Fruit fly (Drosophila melanogaster) whole organism, embryonic: Measurements from ENCODE around the gene CG14219.

Experiments used
- Adf1 ChIP-seq: fragments of 200-800 bp; sonication (Bioruptor generic); IDR thresholded peaks from 2 replicates; pipeline ENCODE4 v1.3.6; 2022; ENCODE audit warnings: missing biosample characterization, missing genetic modification characterization
- CG10321 ChIP-seq: fragments of 200-800 bp; sonication (Bioruptor generic); IDR thresholded peaks from 2 replicates; pipeline ENCODE4 v1.3.6; 2022; ENCODE audit warnings: missing biosample characterization, missing genetic modification characterization
- CG14050 ChIP-seq: fragments of 200-800 bp; sonication (Bioruptor generic); IDR thresholded peaks from 3 replicates; pipeline ENCODE4 v1.3.6; 2022; ENCODE audit warnings: missing biosample characterization, missing genetic modification characterization
- CG18476 ChIP-seq: fragments of 200-800 bp; sonication (Bioruptor generic); optimal IDR thresholded peaks from 2 replicates; lab custom pipeline; 2016; ENCODE audit warnings: missing biosample characterization, mild to moderate bottlenecking, missing genetic modification characterization
- CG2202 ChIP-seq: fragments of 200-800 bp; sonication (Bioruptor generic); optimal IDR thresholded peaks from 2 replicates; lab custom pipeline; 2018; ENCODE audit warnings: missing biosample characterization, mild to moderate bottlenecking, missing genetic modification characterization
- Hmr ChIP-seq: fragments of 200-800 bp; sonication (Bioruptor generic); optimal IDR thresholded peaks from 3 replicates; lab custom pipeline; 2017; ENCODE audit warnings: mild to moderate bottlenecking, missing biosample characterization, missing genetic modification reagents, missing genetic modification characterization
- Lpt ChIP-seq: fragments of >200 bp; optimal IDR thresholded peaks from 2 replicates; lab custom pipeline; 2018; ENCODE audit warnings: missing biosample characterization, missing genetic modification characterization
- Nf-YC ChIP-seq: fragments of 200-800 bp; optimal IDR thresholded peaks from 3 replicates; lab custom pipeline; 2019; ENCODE audit warnings: missing biosample characterization, mild to moderate bottlenecking, missing genetic modification characterization, moderate library complexity
- Ptx1 ChIP-seq: fragments of 200-800 bp; sonication (Bioruptor generic); IDR thresholded peaks from 2 replicates; pipeline ENCODE4 v1.3.6; 2022; ENCODE audit warnings: missing biosample characterization, missing genetic modification characterization
- Tbp ChIP-seq: fragments of >200 bp; optimal IDR thresholded peaks from 2 replicates; lab custom pipeline; 2018; ENCODE audit warnings: missing biosample characterization, missing genetic modification characterization
- abd-A ChIP-seq: fragments of 200-800 bp; sonication (Bioruptor generic); optimal IDR thresholded peaks from 3 replicates; lab custom pipeline; 2019; ENCODE audit warnings: missing biosample characterization, mild to moderate bottlenecking, missing genetic modification characterization, moderate library complexity
- repo ChIP-seq: fragments of 200-800 bp; sonication (Bioruptor generic); optimal IDR thresholded peaks from 2 replicates; lab custom pipeline; 2016; ENCODE audit warnings: missing biosample characterization, missing genetic modification characterization
- scrt ChIP-seq: fragments of 200-800 bp; sonication (Bioruptor generic); optimal IDR thresholded peaks from 2 replicates; lab custom pipeline; 2018; ENCODE audit warnings: missing biosample characterization, mild to moderate bottlenecking, missing genetic modification characterization, moderate library complexity

The CG14219 gene

DNA sequence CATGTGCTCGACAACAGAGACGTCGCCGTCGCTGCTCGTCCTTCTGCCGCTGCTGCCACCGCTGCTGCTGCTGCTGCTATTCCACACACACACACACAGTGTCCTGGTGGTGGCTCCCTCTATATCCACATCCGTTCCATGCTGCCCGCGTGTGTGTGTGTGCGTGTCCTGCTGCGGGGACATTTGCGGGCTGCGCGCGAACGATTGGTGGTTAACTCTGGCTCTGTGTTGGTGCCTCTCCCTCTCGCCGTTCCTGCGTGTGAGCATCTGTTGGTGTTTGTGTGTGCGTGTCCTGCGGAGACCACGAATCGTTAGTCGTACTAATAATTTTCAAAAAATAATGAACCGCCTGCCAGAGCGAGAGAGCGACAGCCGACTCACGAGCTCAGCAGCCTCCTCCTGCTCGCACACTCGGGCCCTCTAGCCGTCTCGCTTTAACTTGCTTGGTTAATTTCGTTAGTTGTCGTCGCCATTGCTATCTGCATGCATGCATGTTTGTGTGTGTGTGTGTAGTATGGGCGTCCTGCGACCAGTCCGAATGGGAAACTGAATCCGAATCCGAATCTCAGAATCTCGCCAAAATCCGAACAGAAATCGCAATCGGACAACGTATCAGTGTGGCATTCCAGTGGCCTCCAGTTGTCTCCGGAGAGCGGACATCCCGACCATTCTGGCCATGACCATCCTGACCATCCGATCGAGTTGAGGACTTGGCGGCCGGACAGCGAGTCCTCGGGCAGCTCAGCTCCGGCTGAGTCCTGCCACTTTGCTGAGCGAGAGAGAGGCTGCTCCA is 43.9 kb downstream of the CG14219 start (continued):
- no peak for TF ChIP-seq Lpt (GFP tag; lab: Kevin White, UChicago)
- no peak for TF ChIP-seq abd-A (tag; lab: Kevin White, UChicago)
- TF ChIP-seq Tbp (GFP tag; lab: Kevin White, UChicago): no peak
- peak; percentile 96 for TF ChIP-seq Nf-YC (tag; lab: Kevin White, UChicago)
- TF ChIP-seq scrt (GFP tag; lab: Kevin White, UChicago): no peak
- TF ChIP-seq Adf1: peak; percentile 81
- no peak for TF ChIP-seq CG18476
- TF ChIP-seq Hmr (GFP tag; lab: Kevin White, UChicago): no peak
- TF ChIP-seq CG10321 (GFP tag; lab: Robert Waterston, UW): peak; percentile 92
- no peak for TF ChIP-seq CG14050
- TF ChIP-seq CG2202 (tag; lab: Kevin White, UChicago): no peak
- TF ChIP-seq repo (GFP tag; lab: Kevin White, UChicago): no peak
- no peak for TF ChIP-seq Ptx1 (GFP tag; lab: Robert Waterston, UW)
